Fruit fly (Drosophila melanogaster) whole organism, embryonic: ENCODE results near the gene trbl.
A peak's percentile ranks its signal among the peaks of the same experiment; 100 is the strongest.

Source experiments
- Bteb2 ChIP-seq: fragments of 200-800 bp; sonication (Bioruptor generic); optimal IDR thresholded peaks from 2 replicates; lab custom pipeline; 2016; ENCODE audit warnings: missing biosample characterization, missing genetic modification characterization
- CG10274 ChIP-seq: fragments of 200-800 bp; sonication (Bioruptor generic); optimal IDR thresholded peaks from 3 replicates; lab custom pipeline; 2017; ENCODE audit warnings: missing biosample characterization, mild to moderate bottlenecking, missing genetic modification characterization
- CG10321 ChIP-seq: fragments of 200-800 bp; sonication (Bioruptor generic); IDR thresholded peaks from 2 replicates; pipeline ENCODE4 v1.3.6; 2022; ENCODE audit warnings: missing biosample characterization, missing genetic modification characterization
- CG12155 ChIP-seq: fragments of 200-800 bp; sonication (Bioruptor generic); optimal IDR thresholded peaks from 3 replicates; lab custom pipeline; 2016; ENCODE audit warnings: missing biosample characterization, missing genetic modification characterization
- CG14014 ChIP-seq: fragments of 200-800 bp; sonication (Bioruptor generic); IDR thresholded peaks from 2 replicates; pipeline ENCODE4 v1.3.6; 2022; ENCODE audit warnings: missing biosample characterization, missing genetic modification characterization
- CG15601 ChIP-seq: fragments of 200-800 bp; sonication (Bioruptor generic); optimal IDR thresholded peaks from 3 replicates; lab custom pipeline; 2019; ENCODE audit warnings: missing biosample characterization, mild to moderate bottlenecking, missing genetic modification characterization, moderate library complexity
- CG17328 ChIP-seq: fragments of 200-800 bp; sonication (Bioruptor generic); IDR thresholded peaks from 2 replicates; pipeline ENCODE4 v1.3.6; 2022; ENCODE audit warnings: missing biosample characterization, missing genetic modification characterization
- CG18619 ChIP-seq: fragments of 200-800 bp; sonication (Bioruptor generic); optimal IDR thresholded peaks from 3 replicates; lab custom pipeline; 2017; ENCODE audit warnings: missing biosample characterization, mild to moderate bottlenecking, missing genetic modification characterization
- CG2120 ChIP-seq: fragments of 200-800 bp; sonication (Bioruptor generic); optimal IDR thresholded peaks from 3 replicates; lab custom pipeline; 2016; ENCODE audit warnings: missing biosample characterization, missing genetic modification characterization
- CG2199 ChIP-seq: fragments of 200-800 bp; sonication (Bioruptor generic); IDR thresholded peaks from 3 replicates; pipeline ENCODE4 v1.3.6; 2022; ENCODE audit warnings: missing biosample characterization, missing genetic modification characterization
- CG31365 ChIP-seq: fragments of 200-800 bp; sonication (Bioruptor generic); optimal IDR thresholded peaks from 2 replicates; lab custom pipeline; 2018; ENCODE audit warnings: missing biosample characterization, mild to moderate bottlenecking, missing genetic modification characterization
- CG6654 ChIP-seq: fragments of 200-800 bp; sonication (Bioruptor generic); optimal IDR thresholded peaks from 2 replicates; lab custom pipeline; 2017; ENCODE audit warnings: missing biosample characterization, mild to moderate bottlenecking, missing genetic modification characterization
- CG6683 ChIP-seq: fragments of 200-800 bp; sonication (Bioruptor generic); optimal IDR thresholded peaks from 2 replicates; lab custom pipeline; 2017; ENCODE audit warnings: missing biosample characterization, mild to moderate bottlenecking, missing genetic modification characterization, missing genetic modification reagents
- CG9437 ChIP-seq: fragments of 200-800 bp; sonication (Bioruptor generic); optimal IDR thresholded peaks from 2 replicates; lab custom pipeline; 2018; ENCODE audit warnings: missing biosample characterization, mild to moderate bottlenecking, missing genetic modification characterization
- D19B ChIP-seq: fragments of 200-800 bp; sonication (Bioruptor generic); optimal IDR thresholded peaks from 2 replicates; lab custom pipeline; 2017; ENCODE audit warnings: missing biosample characterization, mild to moderate bottlenecking, missing genetic modification characterization
- Fer2 ChIP-seq: fragments of 200-800 bp; sonication (Bioruptor generic); optimal IDR thresholded peaks from 2 replicates; lab custom pipeline; 2018; ENCODE audit warnings: missing biosample characterization, mild to moderate bottlenecking, missing genetic modification characterization, moderate library complexity
- Hmr ChIP-seq: fragments of 200-800 bp; sonication (Bioruptor generic); optimal IDR thresholded peaks from 3 replicates; lab custom pipeline; 2017; ENCODE audit warnings: mild to moderate bottlenecking, missing biosample characterization, missing genetic modification reagents, missing genetic modification characterization
- Meics ChIP-seq: fragments of 200-800 bp; sonication (Bioruptor generic); optimal IDR thresholded peaks from 2 replicates; lab custom pipeline; 2017; ENCODE audit warnings: missing biosample characterization, mild to moderate bottlenecking, missing genetic modification characterization
- Scr ChIP-seq: fragments of 200-800 bp; sonication (Bioruptor generic); IDR thresholded peaks from 2 replicates; pipeline ENCODE4 v1.3.6; 2022; ENCODE audit warnings: missing biosample characterization, missing genetic modification characterization; ENCODE audit not compliant: partially characterized antibody
- Ssrp ChIP-seq: fragments of 200-800 bp; sonication (Bioruptor generic); optimal IDR thresholded peaks from 2 replicates; lab custom pipeline; 2018; ENCODE audit warnings: missing biosample characterization, mild to moderate bottlenecking, missing genetic modification characterization, moderate library complexity
- br ChIP-seq: fragments of >200 bp; optimal IDR thresholded peaks from 2 replicates; lab custom pipeline; 2017
- btn ChIP-seq: fragments of 200-800 bp; sonication (Bioruptor generic); optimal IDR thresholded peaks from 2 replicates; lab custom pipeline; 2016; ENCODE audit warnings: missing biosample characterization, missing genetic modification characterization
- chinmo ChIP-seq: fragments of 200-800 bp; sonication (Bioruptor generic); IDR thresholded peaks from 4 replicates; pipeline ENCODE4 v1.3.6; 2022; ENCODE audit warnings: missing biosample characterization, missing genetic modification characterization; ENCODE audit not compliant: partially characterized antibody
- en ChIP-seq: fragments of 200-800 bp; sonication (Bioruptor generic); optimal IDR thresholded peaks from 2 replicates; lab custom pipeline; 2016; ENCODE audit warnings: missing biosample characterization, missing genetic modification characterization
- fd64A ChIP-seq: fragments of 200-800 bp; sonication (Bioruptor generic); optimal IDR thresholded peaks from 3 replicates; lab custom pipeline; 2018; ENCODE audit warnings: missing biosample characterization, mild to moderate bottlenecking, missing genetic modification characterization
- fu2 ChIP-seq: fragments of 200-800 bp; sonication (Bioruptor generic); optimal IDR thresholded peaks from 2 replicates; lab custom pipeline; 2016; ENCODE audit warnings: missing biosample characterization, missing genetic modification characterization
- hb ChIP-seq: fragments of 200-800 bp; sonication (Bioruptor generic); IDR thresholded peaks from 3 replicates; pipeline ENCODE4 v1.3.6; 2022; ENCODE audit warnings: missing biosample characterization, missing genetic modification characterization; ENCODE audit not compliant: partially characterized antibody
- her ChIP-seq: fragments of 200-800 bp; sonication (Bioruptor generic); optimal IDR thresholded peaks from 2 replicates; lab custom pipeline; 2016; ENCODE audit warnings: missing biosample characterization, missing genetic modification characterization
- hkb ChIP-seq, 2 experiments: fragments of 200-800 bp in 1 of 2; fragments of >200 bp in 1 of 2; sonication (Bioruptor generic) in 1 of 2; IDR thresholded peaks in 1 of 2; optimal IDR thresholded peaks in 1 of 2; 2 replicates each; pipeline versions ENCODE4 v1.3.6 to Lab custom; 2017 to 2022; ENCODE audit warnings: missing biosample characterization in 1 of 2, missing genetic modification characterization in 1 of 2
- jumu ChIP-seq: fragments of 200-800 bp; sonication (Bioruptor generic); optimal IDR thresholded peaks from 3 replicates; lab custom pipeline; 2016; ENCODE audit warnings: missing biosample characterization, missing genetic modification characterization
- maf-S ChIP-seq: fragments of 200-800 bp; sonication (Bioruptor generic); optimal IDR thresholded peaks from 2 replicates; lab custom pipeline; 2016; ENCODE audit warnings: missing biosample characterization, missing genetic modification characterization
- mld ChIP-seq: fragments of 200-800 bp; sonication (Bioruptor generic); IDR thresholded peaks from 3 replicates; pipeline ENCODE4 v1.3.6; 2022; ENCODE audit warnings: missing biosample characterization, missing genetic modification characterization; ENCODE audit not compliant: partially characterized antibody
- phol ChIP-seq: fragments of 200-800 bp; sonication (Bioruptor generic); optimal IDR thresholded peaks from 3 replicates; lab custom pipeline; 2018; ENCODE audit warnings: missing biosample characterization, mild to moderate bottlenecking, missing genetic modification characterization, moderate library complexity
- pzg ChIP-seq: fragments of 200-800 bp; sonication (Bioruptor generic); optimal IDR thresholded peaks from 3 replicates; lab custom pipeline; 2018; ENCODE audit warnings: missing biosample characterization, mild to moderate bottlenecking, missing genetic modification characterization, moderate library complexity
- scrt ChIP-seq: fragments of 200-800 bp; sonication (Bioruptor generic); optimal IDR thresholded peaks from 2 replicates; lab custom pipeline; 2018; ENCODE audit warnings: missing biosample characterization, mild to moderate bottlenecking, missing genetic modification characterization, moderate library complexity
- sd ChIP-seq: fragments of 200-800 bp; sonication (Bioruptor generic); optimal IDR thresholded peaks from 3 replicates; lab custom pipeline; 2018; ENCODE audit warnings: missing biosample characterization, mild to moderate bottlenecking, missing genetic modification characterization, moderate library complexity
- sisA ChIP-seq: fragments of 200-800 bp; sonication (Bioruptor generic); IDR thresholded peaks from 2 replicates; pipeline ENCODE4 v1.3.6; 2022; ENCODE audit warnings: missing biosample characterization, missing genetic modification characterization
- ssp ChIP-seq: fragments of 200-800 bp; sonication (Bioruptor generic); IDR thresholded peaks from 2 replicates; pipeline ENCODE4 v1.3.6; 2022; ENCODE audit warnings: missing biosample characterization, missing genetic modification characterization
- stwl ChIP-seq: fragments of 200-800 bp; sonication (Bioruptor generic); optimal IDR thresholded peaks from 3 replicates; lab custom pipeline; 2018; ENCODE audit warnings: missing biosample characterization, mild to moderate bottlenecking, missing genetic modification characterization, moderate library complexity
- toy ChIP-seq: fragments of 200-800 bp; sonication (Bioruptor generic); IDR thresholded peaks from 2 replicates; pipeline ENCODE4 v1.3.6; 2022; ENCODE audit warnings: missing biosample characterization, missing genetic modification characterization
- unc-4 ChIP-seq: fragments of 200-800 bp; sonication (Bioruptor generic); IDR thresholded peaks from 2 replicates; pipeline ENCODE4 v1.3.6; 2022; ENCODE audit warnings: missing biosample characterization, missing genetic modification characterization; ENCODE audit not compliant: partially characterized antibody
- unpg ChIP-seq: fragments of 200-800 bp; sonication (Bioruptor generic); optimal IDR thresholded peaks from 3 replicates; lab custom pipeline; 2018; ENCODE audit warnings: missing biosample characterization, mild to moderate bottlenecking, missing genetic modification characterization, moderate library complexity

The trbl gene

DNA sequence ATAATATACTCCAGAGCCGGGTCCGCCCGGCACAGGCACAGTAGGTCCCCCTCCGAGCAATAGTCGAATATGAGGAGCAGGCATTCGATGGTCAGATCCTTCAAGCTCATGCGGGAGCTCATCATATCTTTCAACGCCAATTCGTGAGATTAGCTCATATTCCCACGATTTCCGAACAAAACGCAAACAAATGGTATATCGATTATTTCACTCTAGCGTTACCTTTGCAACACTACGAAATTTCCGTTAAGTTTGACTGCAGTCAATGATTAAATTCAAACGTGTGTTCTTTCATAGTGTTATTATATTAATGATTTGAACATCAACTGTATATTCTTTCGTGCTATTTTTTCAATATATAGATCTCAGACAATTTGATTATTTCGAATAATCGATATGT lies 8.1 kb downstream of the trbl start, which contains the start of gene CG33969 (continued):
- TF ChIP-seq CG15601 (no peak), sisA (GFP tag; lab: Robert Waterston, UW) (no peak), toy (GFP tag; lab: Robert Waterston, UW) (no peak), ssp (GFP tag; lab: Robert Waterston, UW) (no peak), phol (no peak), unc-4 (no peak), CG6683 (no peak), en (GFP tag; lab: Kevin White, UChicago) (no peak), Meics (GFP tag; lab: Kevin White, UChicago) (no peak), CG14014 (GFP tag; lab: Robert Waterston, UW) (no peak), CG31365 (tag; lab: Kevin White, UChicago) (no peak), Scr (peak; percentile 55; the same call in 1 of the 2 replicates), CG2120 (GFP tag; lab: Kevin White, UChicago) (peak; percentile 16), unpg (GFP tag; lab: Kevin White, UChicago) (no peak), CG10321 (GFP tag; lab: Robert Waterston, UW) (no peak), stwl (tag; lab: Kevin White, UChicago) (peak; percentile 87), sd (tag; lab: Kevin White, UChicago) (no peak), Ssrp (tag; lab: Kevin White, UChicago) (no peak), hkb (optimal IDR thresholded peaks at IDR 0.05; lab: Kevin White, UChicago) (no peak), hkb (GFP tag; IDR thresholded peaks at IDR 0.05; lab: Robert Waterston, UW) (no peak), scrt (GFP tag; lab: Kevin White, UChicago) (no peak), D19B (no peak), Hmr (GFP tag; lab: Kevin White, UChicago) (no peak), CG10274 (no peak), CG12155 (GFP tag; lab: Kevin White, UChicago) (no peak), hb (no peak), CG17328 (GFP tag; lab: Robert Waterston, UW) (no peak), maf-S (GFP tag; lab: Kevin White, UChicago) (no peak), CG9437 (peak; percentile 58), CG6654 (GFP tag; lab: Kevin White, UChicago) (no peak), jumu (no peak), her (GFP tag; lab: Kevin White, UChicago) (peak; percentile 37), chinmo (GFP tag; lab: Robert Waterston, UW) (no peak), fu2 (no peak), Bteb2 (GFP tag; lab: Kevin White, UChicago) (no peak), CG2199 (GFP tag; lab: Robert Waterston, UW) (0 out of 3 replicates have a peak, but pooled peaks have one; percentile 11), btn (GFP tag; lab: Kevin White, UChicago) (no peak), Fer2 (tag; lab: Kevin White, UChicago) (no peak), CG18619 (GFP tag; lab: Kevin White, UChicago) (no peak), br (lab: Kevin White, UChicago) (no peak), pzg (GFP tag; lab: Kevin White, UChicago) (peak; percentile 47), mld (GFP tag; lab: Robert Waterston, UW) (no peak), fd64A (GFP tag; lab: Kevin White, UChicago) (no peak)
